Fruit fly (Drosophila melanogaster) whole organism, embryonic: Measurements from ENCODE around the gene Prp5.

Experiments used
- ATbp ChIP-seq: fragments of 200-800 bp; sonication (Bioruptor generic); optimal IDR thresholded peaks from 2 replicates; lab custom pipeline; 2017; ENCODE audit warnings: missing biosample characterization, mild to moderate bottlenecking, missing genetic modification characterization, missing genetic modification reagents
- Adf1 ChIP-seq: fragments of 200-800 bp; sonication (Bioruptor generic); IDR thresholded peaks from 2 replicates; pipeline ENCODE4 v1.3.6; 2022; ENCODE audit warnings: missing biosample characterization, missing genetic modification characterization
- Aef1 ChIP-seq: fragments of 200-800 bp; sonication (Bioruptor generic); IDR thresholded peaks from 3 replicates; pipeline ENCODE4 v1.3.6; 2022; ENCODE audit warnings: missing biosample characterization, missing genetic modification characterization
- CG11398 ChIP-seq: fragments of 200-800 bp; sonication (Bioruptor generic); optimal IDR thresholded peaks from 2 replicates; lab custom pipeline; 2016; ENCODE audit warnings: missing biosample characterization, missing genetic modification characterization
- CG11504 ChIP-seq: fragments of 200-800 bp; sonication (Bioruptor generic); optimal IDR thresholded peaks from 3 replicates; lab custom pipeline; 2019; ENCODE audit warnings: missing biosample characterization, mild to moderate bottlenecking, missing genetic modification characterization, moderate library complexity
- CG12104 ChIP-seq: fragments of 200-800 bp; sonication (Bioruptor generic); optimal IDR thresholded peaks from 3 replicates; lab custom pipeline; 2016; ENCODE audit warnings: missing biosample characterization, missing genetic modification characterization
- CG12155 ChIP-seq: fragments of 200-800 bp; sonication (Bioruptor generic); optimal IDR thresholded peaks from 3 replicates; lab custom pipeline; 2016; ENCODE audit warnings: missing biosample characterization, missing genetic modification characterization
- CG12942 ChIP-seq: fragments of 200-800 bp; sonication (Bioruptor generic); optimal IDR thresholded peaks from 3 replicates; lab custom pipeline; 2016; ENCODE audit warnings: missing biosample characterization, missing genetic modification characterization
- CG13296 ChIP-seq: fragments of 200-800 bp; sonication (Bioruptor generic); optimal IDR thresholded peaks from 3 replicates; lab custom pipeline; 2018; ENCODE audit warnings: missing biosample characterization, mild to moderate bottlenecking, missing genetic modification characterization
- CG1529 ChIP-seq: fragments of 200-800 bp; sonication (Bioruptor generic); optimal IDR thresholded peaks from 3 replicates; lab custom pipeline; 2018; ENCODE audit warnings: missing biosample characterization, missing genetic modification characterization
- CG15479 ChIP-seq: fragments of 200-800 bp; sonication (Bioruptor generic); optimal IDR thresholded peaks from 3 replicates; lab custom pipeline; 2019; ENCODE audit warnings: missing biosample characterization, mild to moderate bottlenecking, missing genetic modification characterization, moderate library complexity
- CG2889 ChIP-seq: fragments of 200-800 bp; sonication (Bioruptor generic); IDR thresholded peaks from 3 replicates; pipeline ENCODE4 v1.3.6; 2022; ENCODE audit warnings: missing biosample characterization, missing genetic modification characterization
- CG4360 ChIP-seq: fragments of 200-800 bp; sonication (Bioruptor generic); IDR thresholded peaks from 2 replicates; pipeline ENCODE4 v1.3.6; 2022; ENCODE audit warnings: missing biosample characterization, missing genetic modification characterization
- CG43689 ChIP-seq: fragments of 200-800 bp; sonication (Bioruptor generic); IDR thresholded peaks from 2 replicates; pipeline ENCODE4 v1.3.6; 2022; ENCODE audit warnings: missing biosample characterization, missing genetic modification characterization
- CG4424 ChIP-seq: fragments of 200-800 bp; sonication (Bioruptor generic); optimal IDR thresholded peaks from 3 replicates; lab custom pipeline; 2016; ENCODE audit warnings: missing biosample characterization, missing genetic modification characterization
- CG4854 ChIP-seq: fragments of 200-800 bp; sonication (Bioruptor generic); optimal IDR thresholded peaks from 2 replicates; lab custom pipeline; 2016; ENCODE audit warnings: missing biosample characterization, missing genetic modification characterization, inconsistent platforms
- CG6854 ChIP-seq: fragments of 200-800 bp; sonication (Bioruptor generic); optimal IDR thresholded peaks from 3 replicates; lab custom pipeline; 2017; ENCODE audit warnings: missing biosample characterization, mild to moderate bottlenecking, missing genetic modification characterization
- CG7556 ChIP-seq: fragments of 200-800 bp; sonication (Bioruptor generic); optimal IDR thresholded peaks from 2 replicates; lab custom pipeline; 2017; ENCODE audit warnings: missing biosample characterization, mild to moderate bottlenecking, missing genetic modification characterization
- HHEX ChIP-seq: fragments of 200-800 bp; sonication (Bioruptor generic); optimal IDR thresholded peaks from 3 replicates; lab custom pipeline; 2017; ENCODE audit warnings: missing biosample characterization, mild to moderate bottlenecking, missing genetic modification characterization, missing genetic modification reagents
- Jarid2 ChIP-seq: fragments of 200-800 bp; sonication (Bioruptor generic); optimal IDR thresholded peaks from 3 replicates; lab custom pipeline; 2017; ENCODE audit warnings: mild to moderate bottlenecking, missing biosample characterization, missing genetic modification reagents, missing genetic modification characterization
- Pdp1 ChIP-seq, 2 experiments: fragments of 200-800 bp; sonication (Bioruptor generic); optimal IDR thresholded peaks; 3 replicates each; lab custom pipeline; 2016; ENCODE audit warnings: missing biosample characterization in 2 of 2, missing genetic modification characterization in 2 of 2, mild to moderate bottlenecking in 1 of 2, moderate library complexity in 1 of 2
- Sox102F ChIP-seq: fragments of 200-800 bp; sonication (Bioruptor generic); optimal IDR thresholded peaks from 2 replicates; lab custom pipeline; 2018; ENCODE audit warnings: missing biosample characterization, mild to moderate bottlenecking, missing genetic modification characterization, moderate library complexity
- Tbp ChIP-seq: fragments of >200 bp; optimal IDR thresholded peaks from 2 replicates; lab custom pipeline; 2018; ENCODE audit warnings: missing biosample characterization, missing genetic modification characterization
- ato ChIP-seq: fragments of 200-800 bp; sonication (Bioruptor generic); IDR thresholded peaks from 2 replicates; pipeline ENCODE4 v1.3.6; 2022; ENCODE audit warnings: missing biosample characterization, missing genetic modification characterization; ENCODE audit not compliant: partially characterized antibody
- bsh ChIP-seq, 2 experiments: fragments of 200-800 bp; sonication (Bioruptor generic); optimal IDR thresholded peaks; 2 replicates each; lab custom pipeline; 2017 to 2018; ENCODE audit warnings: mild to moderate bottlenecking in 2 of 2, missing biosample characterization in 2 of 2, missing genetic modification characterization in 2 of 2, moderate library complexity in 1 of 2
- cg ChIP-seq: fragments of 200-800 bp; sonication (Bioruptor generic); optimal IDR thresholded peaks from 3 replicates; lab custom pipeline; 2019; ENCODE audit warnings: missing biosample characterization, mild to moderate bottlenecking, missing genetic modification characterization, moderate library complexity
- chinmo ChIP-seq: fragments of 200-800 bp; sonication (Bioruptor generic); IDR thresholded peaks from 4 replicates; pipeline ENCODE4 v1.3.6; 2022; ENCODE audit warnings: missing biosample characterization, missing genetic modification characterization; ENCODE audit not compliant: partially characterized antibody
- exex ChIP-seq: fragments of 200-800 bp; sonication (Bioruptor generic); optimal IDR thresholded peaks from 4 replicates; lab custom pipeline; 2018; ENCODE audit warnings: missing biosample characterization, mild to moderate bottlenecking, missing genetic modification characterization, moderate library complexity
- gce ChIP-seq: fragments of 200-800 bp; sonication (Bioruptor generic); IDR thresholded peaks from 3 replicates; pipeline ENCODE4 v1.3.6; 2022; ENCODE audit warnings: missing biosample characterization, missing genetic modification characterization
- gsb-n ChIP-seq: fragments of 200-800 bp; sonication (Bioruptor generic); optimal IDR thresholded peaks from 3 replicates; lab custom pipeline; 2018; ENCODE audit warnings: missing biosample characterization, mild to moderate bottlenecking, missing genetic modification characterization
- lola ChIP-seq, 3 experiments: fragments of >200 bp in 2 of 3; fragments of 200-800 bp in 1 of 3; sonication (Bioruptor generic) in 1 of 3; optimal IDR thresholded peaks; 2 replicates each; lab custom pipeline; 2017 to 2019; ENCODE audit warnings: missing biosample characterization in 3 of 3, missing genetic modification characterization in 3 of 3, mild to moderate bottlenecking in 1 of 3, moderate library complexity in 1 of 3
- luna ChIP-seq: fragments of 200-800 bp; sonication (Bioruptor generic); optimal IDR thresholded peaks from 2 replicates; lab custom pipeline; 2016; ENCODE audit warnings: missing biosample characterization, missing genetic modification characterization
- maf-S ChIP-seq: fragments of 200-800 bp; sonication (Bioruptor generic); optimal IDR thresholded peaks from 2 replicates; lab custom pipeline; 2016; ENCODE audit warnings: missing biosample characterization, missing genetic modification characterization
- pfk ChIP-seq: fragments of 200-800 bp; sonication (Bioruptor generic); optimal IDR thresholded peaks from 2 replicates; lab custom pipeline; 2018; ENCODE audit warnings: missing biosample characterization, mild to moderate bottlenecking, missing genetic modification characterization, moderate library complexity
- pita ChIP-seq: fragments of 200-800 bp; sonication (Bioruptor generic); optimal IDR thresholded peaks from 2 replicates; lab custom pipeline; 2017; ENCODE audit warnings: missing biosample characterization, mild to moderate bottlenecking, missing genetic modification characterization
- psq ChIP-seq: fragments of 200-800 bp; sonication (Bioruptor generic); optimal IDR thresholded peaks from 2 replicates; lab custom pipeline; 2017; ENCODE audit warnings: missing biosample characterization, missing genetic modification characterization
- sc ChIP-seq, 3 experiments: fragments of >200 bp in 2 of 3; fragments of 200-800 bp in 1 of 3; sonication (Bioruptor generic) in 1 of 3; optimal IDR thresholded peaks; 2 replicates in 2 of 3; 3 replicates in 1 of 3; lab custom pipeline; 2017; ENCODE audit warnings: mild to moderate bottlenecking in 1 of 3, missing biosample characterization in 1 of 3, missing genetic modification characterization in 1 of 3, missing genetic modification reagents in 1 of 3
- sd ChIP-seq: fragments of 200-800 bp; sonication (Bioruptor generic); optimal IDR thresholded peaks from 3 replicates; lab custom pipeline; 2018; ENCODE audit warnings: missing biosample characterization, mild to moderate bottlenecking, missing genetic modification characterization, moderate library complexity
- sens ChIP-seq: fragments of 200-800 bp; sonication (Bioruptor generic); peaks from one replicate; lab custom pipeline; 2016; ENCODE audit warnings: missing biosample characterization, missing genetic modification characterization
- seq ChIP-seq: fragments of 200-800 bp; sonication (Bioruptor generic); IDR thresholded peaks from 2 replicates; pipeline ENCODE4 v1.3.6; 2022; ENCODE audit warnings: missing biosample characterization, missing genetic modification characterization
- sqz ChIP-seq: fragments of 200-800 bp; sonication (Bioruptor generic); optimal IDR thresholded peaks from 3 replicates; lab custom pipeline; 2018; ENCODE audit warnings: missing biosample characterization, mild to moderate bottlenecking, missing genetic modification characterization
- toy ChIP-seq: fragments of 200-800 bp; sonication (Bioruptor generic); IDR thresholded peaks from 2 replicates; pipeline ENCODE4 v1.3.6; 2022; ENCODE audit warnings: missing biosample characterization, missing genetic modification characterization
- z ChIP-seq: fragments of 200-800 bp; sonication (Bioruptor generic); IDR thresholded peaks from 3 replicates; pipeline ENCODE4 v1.3.6; 2022; ENCODE audit warnings: missing biosample characterization, missing genetic modification characterization
- zfh1 ChIP-seq: fragments of 200-800 bp; sonication (Bioruptor generic); IDR thresholded peaks from 3 replicates; pipeline ENCODE4 v1.3.6; 2022; ENCODE audit warnings: missing biosample characterization, missing genetic modification characterization

Gene Prp5

DNA sequence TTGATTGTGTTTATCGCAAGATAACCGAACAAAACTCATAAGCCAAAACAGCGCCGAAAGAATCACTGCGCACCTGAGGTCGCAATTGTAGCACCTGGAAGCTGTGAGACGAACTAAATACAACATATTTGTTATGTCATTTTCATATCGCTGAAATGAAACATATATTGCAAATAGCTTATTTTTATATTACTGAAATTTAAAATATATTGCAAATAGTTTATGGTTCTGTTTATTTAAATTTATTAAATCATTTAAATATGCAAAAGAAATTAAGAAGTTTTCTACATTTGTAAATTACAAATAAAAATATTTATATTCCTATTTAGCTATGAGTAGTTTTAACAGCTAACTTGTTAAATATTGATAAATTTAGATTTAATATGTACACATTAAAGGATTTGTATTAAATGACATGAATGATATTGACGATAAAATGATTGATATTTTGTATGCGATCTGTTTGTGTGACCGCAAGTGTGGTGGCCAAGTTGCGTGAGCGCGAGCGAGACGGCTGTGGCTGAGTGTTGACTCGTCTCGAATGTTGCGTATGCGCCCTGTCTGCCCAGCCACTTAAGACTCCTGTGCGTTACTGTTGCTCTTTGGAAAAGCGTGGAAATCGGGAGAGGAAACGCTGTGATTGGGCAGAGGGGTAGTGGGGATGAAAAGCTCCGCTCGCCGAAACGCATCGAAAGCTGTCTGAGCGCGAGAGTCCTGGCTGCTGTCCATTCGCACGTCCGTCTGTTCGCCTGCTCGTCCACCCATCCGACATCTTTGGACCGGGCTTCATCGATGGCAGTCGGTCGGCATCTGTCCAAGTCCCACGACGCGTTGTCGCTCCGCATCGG, 47.8 kb upstream of the Prp5 start, which contains the start of gene gce (continued):
- TF ChIP-seq sqz (peak; percentile 41), CG12942 (GFP tag; lab: Kevin White, UChicago) (no peak), sd (tag; lab: Kevin White, UChicago) (peak; percentile 5), CG15479 (GFP tag; lab: Kevin White, UChicago) (no peak), exex (no peak), CG4360 (GFP tag; lab: Robert Waterston, UW) (no peak), sens (GFP tag; lab: Kevin White, UChicago) (peak; percentile 75), lola (GFP tag; optimal IDR thresholded peaks at IDR 0.05; lab: Kevin White, UChicago) (peak in 1 of 3 experiments; percentile 5), Jarid2 (peak; percentile 19), gce (GFP tag; lab: Robert Waterston, UW) (peak; percentile 71; the same call in 1 of the 3 replicates), HHEX (GFP tag; lab: Kevin White, UChicago) (peak; percentile 41), CG43689 (no peak), toy (no peak)

DNA sequence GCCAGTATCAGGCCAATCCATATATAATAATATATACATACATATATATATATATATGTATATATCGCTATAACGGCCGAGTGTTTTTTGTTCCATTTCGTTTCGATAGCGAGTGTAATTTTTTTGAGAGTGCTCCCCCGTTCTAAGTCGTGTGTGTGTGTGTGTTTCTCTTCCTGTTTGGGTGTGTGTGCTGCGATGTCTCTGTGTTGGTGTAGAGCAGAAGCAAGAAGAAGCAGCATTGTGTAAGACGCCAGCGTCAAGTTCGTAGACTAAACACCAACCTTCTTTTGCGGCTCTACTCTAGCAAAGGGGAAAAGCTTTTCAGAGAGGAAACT, 47.0 kb upstream of the Prp5 start:
- TF ChIP-seq z (GFP tag; lab: Robert Waterston, UW): peak; percentile 87
- no peak for TF ChIP-seq Aef1 (GFP tag; lab: Robert Waterston, UW)
- 0 out of 4 replicates have a peak, but pooled peaks have one; percentile 7 for TF ChIP-seq chinmo (GFP tag; lab: Robert Waterston, UW)
- TF ChIP-seq Adf1 (GFP tag; lab: Robert Waterston, UW): peak; percentile 82
- no peak for TF ChIP-seq psq (GFP tag; lab: Kevin White, UChicago)
- peak; percentile 86 for TF ChIP-seq cg
- TF ChIP-seq CG11504 (tag; lab: Kevin White, UChicago): no peak
- TF ChIP-seq pfk: peak; percentile 84
- TF ChIP-seq bsh (GFP tag; optimal IDR thresholded peaks at IDR 0.05; lab: Kevin White, UChicago): no peak
- TF ChIP-seq lola (GFP tag; optimal IDR thresholded peaks at IDR 0.05; lab: Kevin White, UChicago): peak in 1 of 3 experiments; percentile 61
- TF ChIP-seq CG2889 (GFP tag; lab: Robert Waterston, UW): no peak
- peak in 1 of 2 experiments; percentile 94 for TF ChIP-seq Pdp1 (GFP tag; optimal IDR thresholded peaks at IDR 0.05; lab: Kevin White, UChicago)
- no peak for TF ChIP-seq Sox102F (GFP tag; lab: Kevin White, UChicago)

DNA sequence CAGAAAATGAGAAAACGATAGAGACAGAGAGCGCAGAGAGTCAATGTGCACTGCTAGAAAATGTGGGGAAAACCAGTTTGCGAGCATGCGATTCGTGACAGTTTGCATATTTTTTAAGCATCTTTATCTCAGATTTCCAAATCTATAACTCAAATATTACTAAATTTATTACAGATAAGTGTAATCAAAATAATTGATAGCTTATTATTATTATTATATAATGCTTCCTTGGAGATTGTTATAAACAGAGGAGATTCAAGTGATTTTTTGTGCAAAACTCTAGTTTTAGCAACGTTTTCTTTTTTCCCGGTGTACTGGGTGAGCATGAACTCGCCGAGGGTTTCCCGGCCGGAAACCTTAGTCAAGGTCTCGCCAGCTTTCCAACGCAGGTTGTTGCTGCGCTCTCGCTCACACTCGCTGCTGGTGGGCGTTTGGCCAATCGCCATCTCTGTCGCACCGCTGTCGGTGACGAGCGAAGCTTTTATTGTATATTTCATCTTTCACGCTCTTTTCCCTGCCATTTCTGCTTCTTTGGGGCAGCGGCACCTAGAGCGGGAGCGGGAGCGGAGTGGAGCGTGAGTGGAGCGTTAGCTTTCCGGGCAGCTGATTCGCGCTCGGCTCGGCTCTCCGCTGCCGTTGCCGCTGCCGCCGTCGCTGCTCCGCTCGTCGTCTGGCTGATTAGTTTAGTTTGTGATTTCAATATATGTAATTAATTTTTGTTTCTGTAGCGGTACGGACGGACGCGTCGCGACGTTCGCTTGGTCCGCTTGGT, 46.5 kb upstream of the Prp5 start:
- TF ChIP-seq CG13296 (GFP tag; lab: Kevin White, UChicago) (peak; percentile 98), Tbp (GFP tag; lab: Kevin White, UChicago) (no peak), seq (GFP tag; lab: Robert Waterston, UW) (peak; percentile 98), CG4854 (GFP tag; lab: Kevin White, UChicago) (peak; percentile 81), pita (GFP tag; lab: Kevin White, UChicago) (no peak), luna (peak; percentile 16), maf-S (peak; percentile 64), ato (GFP tag; lab: Robert Waterston, UW) (no peak), CG6854 (peak; percentile 97), CG7556 (peak; percentile 99), CG4424 (GFP tag; lab: Kevin White, UChicago) (peak; percentile 97), CG11398 (no peak), zfh1 (GFP tag; lab: Robert Waterston, UW) (peak; percentile 93), CG12155 (GFP tag; lab: Kevin White, UChicago) (peak; percentile 93), sc (optimal IDR thresholded peaks at IDR 0.05; lab: Kevin White, UChicago) (no peak), sc (GFP tag; optimal IDR thresholded peaks at IDR 0.05; lab: Kevin White, UChicago) (peak; percentile 94), ATbp (GFP tag; lab: Kevin White, UChicago) (peak; percentile 97), gsb-n (tag; lab: Kevin White, UChicago) (peak; percentile 94), Sox102F (GFP tag; lab: Kevin White, UChicago) (peak; percentile 98), CG1529 (GFP tag; lab: Kevin White, UChicago) (peak; percentile 96), CG12104 (GFP tag; lab: Kevin White, UChicago) (peak; percentile 97)
